Worm (Caenorhabditis elegans): ENCODE results near the gene bckd-1A.
A peak's percentile ranks its signal among the peaks of the same experiment; 100 is the strongest.

Gene bckd-1A

DNA sequence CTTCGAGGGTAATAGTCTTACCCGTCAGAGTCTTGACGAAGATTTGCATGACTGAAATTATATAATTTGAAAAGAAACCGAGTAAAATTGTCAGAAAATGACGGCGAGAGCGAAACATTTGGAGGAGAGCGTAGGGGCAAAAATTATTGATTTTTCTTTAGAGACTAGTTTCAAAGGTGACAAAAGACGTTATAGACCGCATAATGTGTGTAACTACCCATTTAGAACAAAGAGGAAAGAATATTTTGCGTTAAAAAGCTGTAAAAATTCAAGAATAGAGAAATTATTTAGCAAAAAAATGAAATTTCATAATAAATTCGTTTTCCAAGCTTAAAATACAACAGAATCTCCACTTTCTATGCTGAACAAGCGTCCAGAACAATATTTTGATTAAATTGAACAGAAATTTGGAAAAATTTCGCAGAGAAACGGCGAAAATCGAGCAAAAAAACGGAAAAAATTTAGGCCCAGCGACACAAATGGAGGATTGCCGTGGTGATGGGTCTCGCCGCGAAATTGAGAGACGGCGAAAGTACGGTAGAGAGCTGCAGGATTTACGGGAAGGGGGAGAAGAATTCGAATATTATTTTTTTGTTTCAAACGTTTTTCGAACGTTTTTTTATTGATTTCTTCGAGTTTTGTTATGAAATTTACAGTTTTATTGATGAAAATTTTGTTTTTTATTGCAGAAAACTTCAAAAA, 6.3 kb upstream of the bckd-1A start, which contains the start of the genes ubq-2 and frg-1:
Gene ubq-2 (minus strand): TSS at position 51 of the 702 bp plus-strand sequence.
Gene frg-1 (plus strand): TSS at position 690 of the 702 bp plus-strand sequence.
- TF ChIP-seq jun-1 (tag; optimal IDR thresholded peaks at IDR 0.05) (peak; percentile 71), egl-5 (tag; optimal IDR thresholded peaks at IDR 0.05) (peak; percentile 55), ztf-11 (tag; optimal IDR thresholded peaks at IDR 0.05) (no peak), nhr-25 (tag; optimal IDR thresholded peaks at IDR 0.05) (peak; percentile 76), ceh-9 (tag; optimal IDR thresholded peaks at IDR 0.05) (no peak), nhr-28 (tag; optimal IDR thresholded peaks at IDR 0.05) (no peak), lin-39 (tag; optimal IDR thresholded peaks at IDR 0.05) (peak; percentile 95), ZK546.5 (tag; optimal IDR thresholded peaks at IDR 0.05) (peak; percentile 15), ceh-16 (tag; optimal IDR thresholded peaks at IDR 0.05) (no peak), ceh-82 (tag; optimal IDR thresholded peaks at IDR 0.05) (no peak), fos-1 (tag; optimal IDR thresholded peaks at IDR 0.05) (peak; percentile 13), nhr-23 (tag; optimal IDR thresholded peaks at IDR 0.05) (peak; percentile 80), mdl-1 (tag; optimal IDR thresholded peaks at IDR 0.05) (no peak), elt-2 (tag; optimal IDR thresholded peaks at IDR 0.05) (peak; percentile 56), elt-1 (tag; optimal IDR thresholded peaks at IDR 0.05) (no peak), elt-3 (tag; optimal IDR thresholded peaks at IDR 0.05) (no peak), nfya-1 (tag; optimal IDR thresholded peaks at IDR 0.05; ENCODE audit: insufficient read depth) (peak; percentile 97), skn-1 (tag; optimal IDR thresholded peaks at IDR 0.05) (peak; percentile 66), fkh-10 (GFP tag; optimal IDR thresholded peaks at IDR 0.05) (no peak), zag-1 (tag; optimal IDR thresholded peaks at IDR 0.05) (peak; percentile 13), tbx-2 (tag; optimal IDR thresholded peaks at IDR 0.05) (peak; percentile 62), R02D3.7 (tag; optimal IDR thresholded peaks at IDR 0.05) (peak; percentile 99), unc-39 (tag; optimal IDR thresholded peaks at IDR 0.05) (no peak), daf-12 (tag; optimal IDR thresholded peaks at IDR 0.05) (no peak), nhr-12 (tag; optimal IDR thresholded peaks at IDR 0.05) (no peak), egl-27 (tag; optimal IDR thresholded peaks at IDR 0.05) (no peak), hmg-11 (tag; optimal IDR thresholded peaks at IDR 0.05) (peak; percentile 85), lin-15B (tag; optimal IDR thresholded peaks at IDR 0.05) (peak; percentile 88), mml-1 (tag; optimal IDR thresholded peaks at IDR 0.05) (no peak), pqm-1 (tag; optimal IDR thresholded peaks at IDR 0.05) (peak; percentile 67), ama-1 (optimal IDR thresholded peaks at IDR 0.05) (peak; percentile 54), unc-62 (GFP tag; optimal IDR thresholded peaks at IDR 0.05) (no peak), ztf-4 (tag; optimal IDR thresholded peaks at IDR 0.05) (no peak), pha-4 (tag; optimal IDR thresholded peaks at IDR 0.05) (peak; percentile 92), nhr-67 (tag; optimal IDR thresholded peaks at IDR 0.05) (no peak), snpc-4 (tag; optimal IDR thresholded peaks at IDR 0.05) (peak; percentile 11), sea-2 (GFP tag; optimal IDR thresholded peaks at IDR 0.05) (no peak), ceh-28 (tag; optimal IDR thresholded peaks at IDR 0.05) (peak; percentile 68), nhr-77 (tag; optimal IDR thresholded peaks at IDR 0.05) (no peak), lsy-12 (tag; optimal IDR thresholded peaks at IDR 0.05) (peak; percentile 92), eor-1 (tag; optimal IDR thresholded peaks at IDR 0.05) (no peak), nhr-11 (tag; optimal IDR thresholded peaks at IDR 0.05) (peak; percentile 53), nhr-43 (tag; optimal IDR thresholded peaks at IDR 0.05; ENCODE audit: poor library complexity, severe bottlenecking) (peak; percentile 76), nhr-237 (tag; optimal IDR thresholded peaks at IDR 0.05) (no peak), fkh-2 (tag; optimal IDR thresholded peaks at IDR 0.05) (no peak), nhr-76 (tag; optimal IDR thresholded peaks at IDR 0.05) (no peak), aly-2 (tag; optimal IDR thresholded peaks at IDR 0.05) (no peak)
